Fruit fly (Drosophila melanogaster) Kc167 (cell line): ENCODE results near the gene CG43156.

Experiments used
- Myc ChIP-seq: fragments of >200 bp; optimal IDR thresholded peaks from 2 replicates; lab custom pipeline; 2017; ENCODE audit warnings: missing external identifiers
- h ChIP-seq: fragments of >200 bp; optimal IDR thresholded peaks from 3 replicates; lab custom pipeline; 2018; ENCODE audit warnings: missing external identifiers
- psq ChIP-seq: fragments of >200 bp; optimal IDR thresholded peaks from 2 replicates; lab custom pipeline; 2017; ENCODE audit warnings: missing external identifiers
- ttk ChIP-seq: sonication (Bioruptor generic); optimal IDR thresholded peaks from 2 replicates; lab custom pipeline; 2017; ENCODE audit warnings: missing external identifiers

DNA sequence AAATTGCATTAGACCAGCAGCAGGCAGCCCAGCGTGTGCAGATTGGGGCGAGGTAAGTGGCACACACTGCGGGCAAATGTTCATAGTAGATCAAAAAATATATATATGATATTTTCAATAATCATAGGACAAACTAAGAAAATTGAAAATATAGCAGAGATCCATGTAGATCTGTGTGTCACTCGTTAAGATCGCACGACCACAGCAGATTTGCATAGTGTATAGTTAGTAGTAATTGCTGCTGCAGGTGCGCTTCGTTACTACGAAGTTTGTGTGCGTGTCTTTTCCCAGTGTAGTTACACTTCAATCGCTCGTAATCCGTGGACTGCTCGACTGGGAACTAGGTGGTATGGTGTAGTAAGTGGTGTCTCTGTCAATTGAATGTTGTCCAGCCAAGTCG is 29.5 kb downstream of the CG43156 start, which contains the start of gene CG10352:
- TF ChIP-seq psq (lab: Kevin White, UChicago) (no peak), ttk (lab: Kevin White, UChicago) (no peak), Myc (lab: Kevin White, UChicago) (no peak), h (lab: Kevin White, UChicago) (no peak)
